Fruit fly (Drosophila melanogaster): ENCODE results near the gene CG4995.

The CG4995 gene

DNA sequence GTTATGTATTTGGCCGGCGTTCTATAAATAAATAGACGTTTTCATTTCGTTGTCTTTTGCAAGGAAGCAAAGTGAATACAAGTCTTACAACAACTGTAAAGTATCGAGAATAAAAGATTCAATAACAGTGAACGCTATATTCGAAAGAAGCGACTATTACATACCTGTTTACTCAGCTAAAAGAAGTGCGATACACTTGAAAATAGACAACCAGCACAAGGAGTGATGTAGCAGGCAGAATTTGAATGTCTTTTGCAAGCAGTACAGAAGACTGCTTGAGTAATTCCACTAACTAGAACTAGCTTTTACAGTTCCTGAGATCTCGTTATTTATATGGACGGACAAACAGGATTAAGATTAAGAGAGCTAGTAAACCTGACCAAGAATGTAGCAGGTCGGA is 24.0 kb upstream of the CG4995 start (continued):
- no peak for TF ChIP-seq Hsf (GFP tag; optimal IDR thresholded peaks at IDR 0.05)
- peak; percentile 65 for TF ChIP-seq CG30020 (tag; optimal IDR thresholded peaks at IDR 0.05)
- TF ChIP-seq CG33557 (GFP tag; optimal IDR thresholded peaks at IDR 0.05): peak; percentile 10
- TF ChIP-seq ttk (GFP tag; IDR thresholded peaks at IDR 0.05): no peak
- peak; percentile 44; the same call in 1 of the 2 replicates for TF ChIP-seq Scr (GFP tag; IDR thresholded peaks at IDR 0.05; ENCODE audit: partially characterized antibody)
- TF ChIP-seq CG1603 (tag; optimal IDR thresholded peaks at IDR 0.05): peak; percentile 65
- TF ChIP-seq NfI (GFP tag; optimal IDR thresholded peaks at IDR 0.05): peak; percentile 22
- TF ChIP-seq az2 (GFP tag; optimal IDR thresholded peaks at IDR 0.05): no peak
- no peak for TF ChIP-seq H2.0 (GFP tag; IDR thresholded peaks at IDR 0.05)
- no peak for TF ChIP-seq hth (optimal IDR thresholded peaks at IDR 0.05)
- TF ChIP-seq jumu (GFP tag; optimal IDR thresholded peaks at IDR 0.05): peak; percentile 26
- no peak for TF ChIP-seq Abd-B (GFP tag; optimal IDR thresholded peaks at IDR 0.05)
- no peak for TF ChIP-seq CG6654 (GFP tag; optimal IDR thresholded peaks at IDR 0.05)
- TF ChIP-seq stwl (tag; optimal IDR thresholded peaks at IDR 0.05): peak; percentile 92
- peak; percentile 5 for TF ChIP-seq CG33213 (GFP tag; optimal IDR thresholded peaks at IDR 0.05)
- TF ChIP-seq CG1832 (GFP tag; optimal IDR thresholded peaks at IDR 0.05): no peak
- peak; percentile 97 for TF ChIP-seq CG18011 (GFP tag; optimal IDR thresholded peaks at IDR 0.05)
- no peak for TF ChIP-seq CG8089 (GFP tag; optimal IDR thresholded peaks at IDR 0.05)
- TF ChIP-seq CG15514 (GFP tag; optimal IDR thresholded peaks at IDR 0.05): peak; percentile 83
- peak in 1 of 2 experiments; percentile 78 for TF ChIP-seq Dfd (GFP tag; optimal IDR thresholded peaks at IDR 0.05)
- peak; percentile 28 for TF ChIP-seq luna (GFP tag; optimal IDR thresholded peaks at IDR 0.05)
- TF ChIP-seq nerfin-2 (GFP tag; IDR thresholded peaks at IDR 0.05; ENCODE audit: partially characterized antibody): peak; percentile 65; the same call in 1 of the 2 replicates
- peak in 1 of 2 experiments; percentile 78 for TF ChIP-seq Pdp1 (GFP tag; optimal IDR thresholded peaks at IDR 0.05)
- TF ChIP-seq CG34224 (GFP tag; IDR thresholded peaks at IDR 0.05; ENCODE audit: partially characterized antibody): peak; percentile 57; the same call in 1 of the 3 replicates
- peak; percentile 37; the same call in 1 of the 2 replicates for TF ChIP-seq Dref (GFP tag; IDR thresholded peaks at IDR 0.05)
- TF ChIP-seq CG14710 (tag; optimal IDR thresholded peaks at IDR 0.05): peak; percentile 22
- peak; percentile 59 for TF ChIP-seq HmgD (GFP tag; optimal IDR thresholded peaks at IDR 0.05)
- peak; percentile 79 for TF ChIP-seq HLH4C (GFP tag; IDR thresholded peaks at IDR 0.05; ENCODE audit: partially characterized antibody)
- TF ChIP-seq pzg (GFP tag; optimal IDR thresholded peaks at IDR 0.05): peak; percentile 34
- no peak for TF ChIP-seq scrt (GFP tag; optimal IDR thresholded peaks at IDR 0.05)
- no peak for TF ChIP-seq shn (GFP tag; optimal IDR thresholded peaks at IDR 0.05)
- peak; percentile 58 for TF ChIP-seq Lhr (GFP tag; optimal IDR thresholded peaks at IDR 0.05)
- no peak for TF ChIP-seq CG11456 (GFP tag; IDR thresholded peaks at IDR 0.05)
- peak; percentile 90; the same call in 2 of the 3 replicates for TF ChIP-seq Opbp (GFP tag; IDR thresholded peaks at IDR 0.05; ENCODE audit: partially characterized antibody)
- no peak for TF ChIP-seq CG11695 (GFP tag; IDR thresholded peaks at IDR 0.05)
- no peak for TF ChIP-seq Bdp1 (GFP tag; optimal IDR thresholded peaks at IDR 0.05)
- TF ChIP-seq Hr3 (GFP tag; optimal IDR thresholded peaks at IDR 0.05): no peak

DNA sequence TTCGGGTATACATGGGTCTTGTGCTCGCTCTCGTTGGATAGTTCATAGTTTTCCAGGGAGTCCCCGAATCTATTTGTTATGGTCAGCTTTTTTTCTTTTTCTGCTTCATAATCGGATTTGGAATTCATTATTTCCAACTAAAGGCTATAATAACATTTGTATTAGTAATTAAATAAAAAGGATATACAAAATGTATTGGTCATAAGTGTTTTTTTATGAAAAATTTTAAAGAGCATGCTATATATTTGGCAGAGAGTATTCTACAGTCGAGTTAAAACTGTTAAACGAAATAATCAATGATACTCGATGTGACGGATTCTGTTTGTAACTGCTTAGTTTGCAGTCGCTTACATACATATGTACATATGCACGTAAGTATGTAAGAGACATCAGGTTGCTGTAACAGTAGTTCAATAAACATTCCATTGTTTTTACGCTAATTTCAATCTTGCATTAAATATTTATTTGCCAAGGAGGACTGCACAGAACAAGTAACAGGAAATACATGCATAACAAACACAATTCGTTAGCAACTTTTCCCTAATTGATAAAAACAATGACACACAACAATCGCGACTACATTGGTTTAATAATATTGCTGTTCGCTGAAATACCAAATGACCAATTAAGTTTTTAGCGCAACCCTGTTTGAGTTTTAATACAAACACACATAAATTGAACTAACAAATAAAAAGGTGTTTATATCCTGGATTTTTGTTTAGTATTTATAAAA is 23.0 kb upstream of the CG4995 start:
- TF ChIP-seq Xrp1 (GFP tag; IDR thresholded peaks at IDR 0.05) (peak; percentile 40; the same call in 1 of the 2 replicates), luna (GFP tag; optimal IDR thresholded peaks at IDR 0.05) (no peak), Asciz (GFP tag; optimal IDR thresholded peaks at IDR 0.05) (no peak), CG8359 (GFP tag; optimal IDR thresholded peaks at IDR 0.05; ENCODE audit: borderline replicate concordance) (no peak), gfzf (GFP tag; optimal IDR thresholded peaks at IDR 0.05) (no peak), CG15269 (tag; optimal IDR thresholded peaks at IDR 0.05) (peak; percentile 47), CG10979 (tag; optimal IDR thresholded peaks at IDR 0.05) (peak; percentile 29), PHDP (tag; optimal IDR thresholded peaks at IDR 0.05) (peak; percentile 33), klu (GFP tag; IDR thresholded peaks at IDR 0.05) (no peak), H2.0 (GFP tag; IDR thresholded peaks at IDR 0.05) (no peak), ftz-f1 (GFP tag; optimal IDR thresholded peaks at IDR 0.05) (no peak), CG4617 (GFP tag; optimal IDR thresholded peaks at IDR 0.05; ENCODE audit: borderline replicate concordance) (peak; percentile 77), CG4360 (GFP tag; IDR thresholded peaks at IDR 0.05) (no peak), vvl (GFP tag; IDR thresholded peaks at IDR 0.05) (peak; percentile 17; the same call in 1 of the 2 replicates), slp2 (GFP tag; optimal IDR thresholded peaks at IDR 0.05) (no peak)
